Fruit fly (Drosophila melanogaster): ENCODE data around the gene Gr93b.

Gr93b gene

DNA sequence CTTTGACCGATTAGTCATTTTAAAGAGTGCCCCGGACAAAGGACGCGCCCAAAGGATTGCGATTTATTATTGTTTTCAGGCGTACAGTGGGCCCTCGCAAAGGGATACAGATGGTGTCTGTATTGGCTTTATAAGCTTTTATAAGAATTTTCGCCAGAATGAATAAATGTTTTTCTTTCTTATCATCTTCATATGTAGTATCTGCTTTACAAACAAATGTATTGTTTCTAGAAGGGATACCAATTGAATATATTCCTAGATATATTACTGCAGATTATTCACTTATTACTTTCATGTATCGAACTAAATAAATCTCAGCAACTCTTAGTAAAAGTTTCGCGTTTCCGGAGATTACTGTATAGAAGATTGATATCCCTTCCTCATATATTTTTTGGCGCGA is 13.9 kb upstream of the Gr93b start:
- TF ChIP-seq grau (tag; optimal IDR thresholded peaks at IDR 0.05), result peak; percentile 79
- peak; percentile 46 for TF ChIP-seq CG15696 (tag; optimal IDR thresholded peaks at IDR 0.05)
- TF ChIP-seq ranshi (GFP tag; IDR thresholded peaks at IDR 0.05), result 0 out of 2 replicates have a peak, but pooled peaks have one; percentile 5
- peak; percentile 1 for TF ChIP-seq gem (tag; optimal IDR thresholded peaks at IDR 0.05)
- no peak for TF ChIP-seq CG13287 (GFP tag; IDR thresholded peaks at IDR 0.05; ENCODE audit: partially characterized antibody)
- no peak for TF ChIP-seq seq (GFP tag; IDR thresholded peaks at IDR 0.05)
- TF ChIP-seq CG10979 (tag; optimal IDR thresholded peaks at IDR 0.05), result peak; percentile 10
- 0 out of 3 replicates have a peak, but pooled peaks have one; percentile 7 for TF ChIP-seq row (GFP tag; IDR thresholded peaks at IDR 0.05)
- TF ChIP-seq CoRest (tag; optimal IDR thresholded peaks at IDR 0.05), result no peak
- TF ChIP-seq dmrt11E (tag; optimal IDR thresholded peaks at IDR 0.05), result peak; percentile 24
- peak; percentile 70 for TF ChIP-seq sens (GFP tag)
- peak in 1 of 3 experiments; percentile 7 for TF ChIP-seq lola (GFP tag; optimal IDR thresholded peaks at IDR 0.05)

DNA sequence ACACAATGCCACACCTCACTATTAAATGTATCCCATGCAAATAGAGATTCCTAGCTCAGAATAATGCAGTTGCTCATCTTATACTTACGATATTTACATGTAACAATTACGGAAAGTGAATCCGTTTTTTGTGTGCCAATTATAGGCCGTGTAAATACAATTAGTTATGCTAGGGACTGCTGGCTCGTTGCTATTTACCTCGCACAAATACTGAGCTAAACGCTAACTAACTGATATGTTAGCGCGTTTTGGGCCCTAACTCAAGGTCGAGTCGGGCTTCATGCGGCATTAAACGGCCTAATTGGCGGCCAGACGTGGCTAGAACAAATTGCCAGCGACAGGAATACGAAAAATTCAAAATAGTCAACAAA is 13.3 kb upstream of the Gr93b start:
- TF ChIP-seq CG6765 (GFP tag; optimal IDR thresholded peaks at IDR 0.05) (peak; percentile 11), CG8388 (GFP tag; optimal IDR thresholded peaks at IDR 0.05) (no peak), CG1024 (GFP tag; IDR thresholded peaks at IDR 0.05) (0 out of 2 replicates have a peak, but pooled peaks have one; percentile 20), lilli (GFP tag; optimal IDR thresholded peaks at IDR 0.05) (no peak), CG13296 (GFP tag; optimal IDR thresholded peaks at IDR 0.05) (peak; percentile 32), Oaz (GFP tag; IDR thresholded peaks at IDR 0.05) (no peak), CG1233 (GFP tag; optimal IDR thresholded peaks at IDR 0.05) (peak; percentile 23), CG31365 (tag; optimal IDR thresholded peaks at IDR 0.05) (no peak), CG6791 (GFP tag; IDR thresholded peaks at IDR 0.05; ENCODE audit: partially characterized antibody) (no peak), insv (GFP tag; optimal IDR thresholded peaks at IDR 0.05) (no peak), CG3838 (GFP tag; optimal IDR thresholded peaks at IDR 0.05) (no peak), CG4617 (GFP tag; optimal IDR thresholded peaks at IDR 0.05; ENCODE audit: borderline replicate concordance) (no peak), CG14050 (GFP tag; IDR thresholded peaks at IDR 0.05) (no peak), ATbp (GFP tag; optimal IDR thresholded peaks at IDR 0.05) (no peak), D19A (tag; optimal IDR thresholded peaks at IDR 0.05) (no peak), gsb (GFP tag; IDR thresholded peaks at IDR 0.05) (no peak), CG1603 (tag; optimal IDR thresholded peaks at IDR 0.05) (no peak), HHEX (GFP tag; optimal IDR thresholded peaks at IDR 0.05) (peak; percentile 12), Hmr (GFP tag; optimal IDR thresholded peaks at IDR 0.05) (no peak), Oli (tag; optimal IDR thresholded peaks at IDR 0.05) (no peak), bab2 (GFP tag; optimal IDR thresholded peaks at IDR 0.05) (peak; percentile 14), gcm (GFP tag; optimal IDR thresholded peaks at IDR 0.05) (no peak), CG8290 (GFP tag; optimal IDR thresholded peaks at IDR 0.05) (no peak), CG8290 (tag; optimal IDR thresholded peaks at IDR 0.05) (peak in 1 of 2 experiments; percentile 47), CG7839 (tag; optimal IDR thresholded peaks at IDR 0.05) (no peak), ara (GFP tag; IDR thresholded peaks at IDR 0.05) (no peak), fd102C (GFP tag; optimal IDR thresholded peaks at IDR 0.05) (no peak), sc (optimal IDR thresholded peaks at IDR 0.05) (no peak), sc (GFP tag; optimal IDR thresholded peaks at IDR 0.05) (no peak), CG34376 (GFP tag; optimal IDR thresholded peaks at IDR 0.05) (no peak), CG32767 (GFP tag; IDR thresholded peaks at IDR 0.05) (no peak), odd (GFP tag; optimal IDR thresholded peaks at IDR 0.05) (peak; percentile 11), hkb (optimal IDR thresholded peaks at IDR 0.05) (no peak), hkb (GFP tag; IDR thresholded peaks at IDR 0.05) (no peak), HmgZ (tag; optimal IDR thresholded peaks at IDR 0.05) (no peak), Meics (GFP tag; optimal IDR thresholded peaks at IDR 0.05) (peak; percentile 5), Taf1 (GFP tag; IDR thresholded peaks at IDR 0.05) (no peak), CG9609 (GFP tag; optimal IDR thresholded peaks at IDR 0.05) (no peak), CG7928 (GFP tag; optimal IDR thresholded peaks at IDR 0.05) (no peak)
